Worm (Caenorhabditis elegans) whole organism, L4 larva: Measurements from ENCODE around the gene sre-3.
A peak's percentile ranks its signal among the peaks of the same experiment; 100 is the strongest.

Experiments
- F26F4.8 ChIP-seq: fragments of 200-800 bp; sonication (Bioruptor generic); conservative IDR thresholded peaks from 2 replicates; pipeline ENCODE4 v1.3.6; 2022; ENCODE audit warnings: missing genetic modification characterization, missing compliant biosample characterization
- F37D6.2 ChIP-seq: sonication (generic microtip); optimal IDR thresholded peaks from 2 replicates; lab custom pipeline; 2016; ENCODE audit warnings: mild to moderate bottlenecking, missing genetic modification characterization, missing compliant biosample characterization
- Y105C5A.15 ChIP-seq: fragments of 200-800 bp; sonication (Bioruptor generic); IDR thresholded peaks from 2 replicates; pipeline ENCODE4 v1.3.6; 2022; ENCODE audit warnings: missing genetic modification characterization, missing compliant biosample characterization
- Y48G9A.11 ChIP-seq: fragments of 200-800 bp; sonication (Bioruptor generic); IDR thresholded peaks from 2 replicates; pipeline ENCODE4 v1.3.6; 2022; ENCODE audit warnings: missing genetic modification reagents, missing genetic modification characterization, missing compliant biosample characterization
- Y5F2A.4 ChIP-seq: fragments of 200-800 bp; sonication (Bioruptor generic); optimal IDR thresholded peaks from 2 replicates; lab custom pipeline; 2018; ENCODE audit warnings: mild to moderate bottlenecking, missing genetic modification characterization, missing compliant biosample characterization
- Y75B8A.6 ChIP-seq: fragments of 200-800 bp; sonication (Bioruptor generic); IDR thresholded peaks from 2 replicates; pipeline ENCODE4 v1.3.6; 2022; ENCODE audit warnings: missing genetic modification reagents, missing genetic modification characterization, missing compliant biosample characterization
- aha-1 ChIP-seq: fragments of 150-350 bp; peaks from one replicate; lab custom pipeline; 2014; ENCODE audit warnings: missing biosample characterization, missing genetic modification characterization
- arid-1 ChIP-seq: fragments of 200-800 bp; sonication (Bioruptor generic); conservative IDR thresholded peaks from 2 replicates; pipeline ENCODE4 v1.3.6; 2022; ENCODE audit warnings: missing genetic modification reagents, missing genetic modification characterization, missing compliant biosample characterization
- ceh-28 ChIP-seq: fragments of 150-350 bp; optimal IDR thresholded peaks from 2 replicates; lab custom pipeline; 2014; ENCODE audit warnings: missing biosample characterization, missing genetic modification reagents, missing genetic modification characterization
- ctbp-1 ChIP-seq: fragments of 200-800 bp; sonication (Bioruptor generic); IDR thresholded peaks from 2 replicates; pipeline ENCODE4 v1.3.6; 2022; ENCODE audit warnings: missing genetic modification reagents, missing genetic modification characterization, missing compliant biosample characterization
- daf-12 ChIP-seq: fragments of 150-350 bp; optimal IDR thresholded peaks from 2 replicates; lab custom pipeline; 2014; ENCODE audit warnings: missing biosample characterization, missing genetic modification reagents, missing genetic modification characterization
- daf-16 ChIP-seq, 3 experiments: sonication (generic microtip); optimal IDR thresholded peaks; 2 replicates each; lab custom pipeline; 2016 to 2017; ENCODE audit warnings: missing genetic modification characterization in 3 of 3, missing genetic modification reagents in 3 of 3, mild to moderate bottlenecking in 2 of 3, missing compliant biosample characterization in 2 of 3, missing biosample characterization in 1 of 3, moderate library complexity in 1 of 3
- daf-19 ChIP-seq: fragments of 200-800 bp; sonication (Bioruptor generic); conservative IDR thresholded peaks from 2 replicates; pipeline ENCODE4 v1.3.6; 2022; ENCODE audit warnings: missing genetic modification characterization, missing compliant biosample characterization
- dpl-1 ChIP-seq: fragments of 150-350 bp; optimal IDR thresholded peaks from 2 replicates; lab custom pipeline; 2014; ENCODE audit warnings: missing biosample characterization, missing genetic modification reagents, missing genetic modification characterization
- duxl-1 ChIP-seq: sonication (generic microtip); optimal IDR thresholded peaks from 2 replicates; lab custom pipeline; 2016; ENCODE audit warnings: mild to moderate bottlenecking, missing genetic modification characterization, moderate library complexity, missing compliant biosample characterization; ENCODE audit not compliant: poor library complexity
- dve-1 ChIP-seq: sonication (generic microtip); optimal IDR thresholded peaks from 2 replicates; lab custom pipeline; 2017; ENCODE audit warnings: antibody characterized with exemption, mild to moderate bottlenecking, missing genetic modification characterization, missing compliant biosample characterization; ENCODE audit not compliant: insufficient read depth
- egl-43 ChIP-seq: fragments of 200-800 bp; sonication (Bioruptor generic); IDR thresholded peaks from 2 replicates; pipeline ENCODE4 v1.3.6; 2022; ENCODE audit warnings: missing genetic modification reagents, missing genetic modification characterization, missing compliant biosample characterization
- fos-1 ChIP-seq: fragments of 150-350 bp; optimal IDR thresholded peaks from 2 replicates; lab custom pipeline; 2014; ENCODE audit warnings: missing biosample characterization, missing genetic modification characterization
- gei-8 ChIP-seq: fragments of 200-800 bp; sonication (Bioruptor generic); optimal IDR thresholded peaks from 2 replicates; lab custom pipeline; 2018; ENCODE audit warnings: mild to moderate bottlenecking, missing genetic modification characterization, missing compliant biosample characterization
- hif-1 ChIP-seq, 2 experiments: sonication (generic microtip); optimal IDR thresholded peaks; 2 replicates each; lab custom pipeline; 2016 to 2017; ENCODE audit warnings: missing compliant biosample characterization in 2 of 2, missing genetic modification characterization in 2 of 2, missing genetic modification reagents in 2 of 2, missing genotype in 2 of 2, mild to moderate bottlenecking in 1 of 2
- hlh-11 ChIP-seq: fragments of 200-800 bp; sonication (Bioruptor generic); optimal IDR thresholded peaks from 2 replicates; lab custom pipeline; 2018; ENCODE audit warnings: mild to moderate bottlenecking, missing genetic modification characterization, missing compliant biosample characterization
- lim-7 ChIP-seq: fragments of 200-800 bp; sonication (Bioruptor generic); IDR thresholded peaks from 2 replicates; pipeline ENCODE4 v1.3.6; 2022; ENCODE audit warnings: missing genetic modification characterization, missing compliant biosample characterization
- lin-15B ChIP-seq: fragments of 150-350 bp; sonication (generic microtip); optimal IDR thresholded peaks from 3 replicates; lab custom pipeline; 2014; ENCODE audit warnings: missing biosample characterization, missing genetic modification characterization
- lir-3 ChIP-seq: sonication (generic microtip); optimal IDR thresholded peaks from 2 replicates; lab custom pipeline; 2016; ENCODE audit warnings: mild to moderate bottlenecking, missing genetic modification characterization, missing compliant biosample characterization
- madf-5 ChIP-seq, 2 experiments: fragments of 200-800 bp; sonication (Bioruptor generic); IDR thresholded peaks; 2 replicates each; pipeline ENCODE4 v1.3.6; 2022; ENCODE audit warnings: missing compliant biosample characterization in 2 of 2, missing genetic modification characterization in 2 of 2
- madf-9 ChIP-seq: fragments of 200-800 bp; sonication (Bioruptor generic); conservative IDR thresholded peaks from 2 replicates; pipeline ENCODE4 v1.3.6; 2022; ENCODE audit warnings: missing genetic modification reagents, missing genetic modification characterization, missing compliant biosample characterization
- mdl-1 ChIP-seq, 2 experiments: fragments of 150-350 bp in 1 of 2; sonication (generic microtip) in 1 of 2; optimal IDR thresholded peaks; 2 replicates each; lab custom pipeline; 2014 to 2017; ENCODE audit warnings: missing biosample characterization in 2 of 2, missing genetic modification characterization in 2 of 2
- mes-2 ChIP-seq: sonication (generic microtip); optimal IDR thresholded peaks from 2 replicates; lab custom pipeline; 2016; ENCODE audit warnings: missing genotype, mild to moderate bottlenecking, missing genetic modification characterization, missing compliant biosample characterization; ENCODE audit not compliant: poor library complexity, severe bottlenecking
- mxl-3 ChIP-seq: fragments of 200-800 bp; sonication (Bioruptor generic); optimal IDR thresholded peaks from 2 replicates; lab custom pipeline; 2018; ENCODE audit warnings: mild to moderate bottlenecking, missing genetic modification characterization, missing compliant biosample characterization
- nhr-102 ChIP-seq: sonication (generic microtip); optimal IDR thresholded peaks from 2 replicates; lab custom pipeline; 2016; ENCODE audit warnings: mild to moderate bottlenecking, missing genetic modification characterization, moderate library complexity, missing compliant biosample characterization
- nhr-11 ChIP-seq: fragments of 150-350 bp; optimal IDR thresholded peaks from 2 replicates; lab custom pipeline; 2014; ENCODE audit warnings: missing biosample characterization, missing genetic modification characterization
- nhr-111 ChIP-seq: fragments of 200-800 bp; sonication (Bioruptor generic); optimal IDR thresholded peaks from 2 replicates; lab custom pipeline; 2018; ENCODE audit warnings: mild to moderate bottlenecking, missing genetic modification characterization, missing compliant biosample characterization
- nhr-25 ChIP-seq: sonication (generic microtip); optimal IDR thresholded peaks from 2 replicates; lab custom pipeline; 2017; ENCODE audit warnings: missing genetic modification characterization, mild to moderate bottlenecking, missing compliant biosample characterization, antibody characterized with exemption, moderate library complexity, borderline replicate concordance; ENCODE audit not compliant: insufficient read depth
- nhr-28 ChIP-seq: fragments of 150-350 bp; optimal IDR thresholded peaks from 2 replicates; lab custom pipeline; 2014; ENCODE audit warnings: missing biosample characterization, missing genetic modification characterization
- nhr-48 ChIP-seq: sonication (generic microtip); optimal IDR thresholded peaks from 2 replicates; lab custom pipeline; 2016; ENCODE audit warnings: mild to moderate bottlenecking, missing genetic modification characterization, missing compliant biosample characterization
- nhr-77 ChIP-seq: fragments of 150-350 bp; optimal IDR thresholded peaks from 2 replicates; lab custom pipeline; 2014; ENCODE audit warnings: missing biosample characterization, missing genetic modification characterization
- pqm-1 ChIP-seq: sonication (generic microtip); optimal IDR thresholded peaks from 2 replicates; lab custom pipeline; 2017; ENCODE audit warnings: missing biosample characterization, missing genetic modification characterization
- rbr-2 ChIP-seq: sonication (generic microtip); optimal IDR thresholded peaks from 2 replicates; lab custom pipeline; 2016; ENCODE audit warnings: missing genotype, missing genetic modification characterization, missing compliant biosample characterization
- saeg-2 ChIP-seq: fragments of 200-800 bp; sonication (Bioruptor generic); IDR thresholded peaks from 2 replicates; pipeline ENCODE4 v1.3.6; 2022; ENCODE audit warnings: missing genetic modification reagents, missing genetic modification characterization, missing compliant biosample characterization
- sdz-12 ChIP-seq: fragments of 200-800 bp; sonication (Bioruptor generic); optimal IDR thresholded peaks from 2 replicates; lab custom pipeline; 2018; ENCODE audit warnings: mild to moderate bottlenecking, missing genetic modification characterization, missing compliant biosample characterization
- set-16 ChIP-seq: fragments of 200-800 bp; sonication (Bioruptor generic); IDR thresholded peaks from 2 replicates; pipeline ENCODE4 v1.3.6; 2022; ENCODE audit warnings: missing genetic modification reagents, missing genetic modification characterization, missing compliant biosample characterization
- spr-3 ChIP-seq: fragments of 200-800 bp; sonication (Bioruptor generic); optimal IDR thresholded peaks from 2 replicates; lab custom pipeline; 2018; ENCODE audit warnings: mild to moderate bottlenecking, missing genetic modification characterization, missing compliant biosample characterization
- unc-62 ChIP-seq, 3 experiments: fragments of 150-350 bp in 1 of 3; sonication (generic microtip); optimal IDR thresholded peaks in 2 of 3; peaks in 1 of 3; 1 replicate in 1 of 3; 2 replicates in 2 of 3; lab custom pipeline; 2014 to 2017; ENCODE audit warnings: missing biosample characterization in 3 of 3, missing genetic modification characterization in 3 of 3, missing genetic modification reagents in 3 of 3, missing genotype in 1 of 3
- zfp-2 ChIP-seq: sonication (generic microtip); optimal IDR thresholded peaks from 2 replicates; lab custom pipeline; 2016; ENCODE audit warnings: mild to moderate bottlenecking, missing genetic modification characterization, missing compliant biosample characterization
- zfp-3 ChIP-seq: fragments of 200-800 bp; sonication (Bioruptor generic); conservative IDR thresholded peaks from 2 replicates; pipeline ENCODE4 v1.3.6; 2022; ENCODE audit warnings: missing genetic modification reagents, missing genetic modification characterization, missing compliant biosample characterization
- zip-2 ChIP-seq: fragments of 150-350 bp; optimal IDR thresholded peaks from 2 replicates; lab custom pipeline; 2014; ENCODE audit warnings: missing biosample characterization, missing genetic modification characterization
- ztf-7 ChIP-seq: fragments of 150-350 bp; optimal IDR thresholded peaks from 2 replicates; lab custom pipeline; 2014; ENCODE audit warnings: missing biosample characterization, missing genetic modification characterization

Gene sre-3

ce11 chrII:7390335-7390734 is 4.8 kb downstream of the sre-3 start:
- no peak for TF ChIP-seq spr-3 (GFP tag; lab: Kevin White, UChicago)
- TF ChIP-seq mes-2 = no peak
- no peak for TF ChIP-seq nhr-11 (tag; lab: Kevin White, UChicago)
- TF ChIP-seq Y75B8A.6 (GFP tag; lab: Robert Waterston, UW) = no peak
- TF ChIP-seq unc-62 (GFP tag; optimal IDR thresholded peaks at IDR 0.05 in 1 of 2; lab: Kevin White, UChicago) = peak in 1 of 2 experiments; percentile 57
- no peak for TF ChIP-seq unc-62 (tag; optimal IDR thresholded peaks at IDR 0.05; lab: Kevin White, UChicago)
- TF ChIP-seq ctbp-1 (GFP tag; lab: Robert Waterston, UW) = 0 out of 2 replicates have a peak, but pooled peaks have one; percentile 44
- no peak for TF ChIP-seq nhr-111 (GFP tag; lab: Kevin White, UChicago)
- peak; percentile 27 for TF ChIP-seq rbr-2 (tag; lab: Kevin White, UChicago)
- no peak for TF ChIP-seq nhr-48 (tag; lab: Kevin White, UChicago)
- TF ChIP-seq hlh-11 = peak; percentile 35
- TF ChIP-seq ceh-28 (tag; lab: Kevin White, UChicago) = no peak
- TF ChIP-seq lir-3 = no peak
- TF ChIP-seq set-16 = no peak
- no peak for TF ChIP-seq F26F4.8 (GFP tag; lab: Robert Waterston, UW)
- TF ChIP-seq daf-12 = no peak
- TF ChIP-seq mxl-3 (GFP tag; lab: Kevin White, UChicago) = peak; percentile 48
- peak in 1 of 2 experiments; percentile 29 for TF ChIP-seq daf-16 (GFP tag; optimal IDR thresholded peaks at IDR 0.05; lab: Kevin White, UChicago)
- TF ChIP-seq daf-16 (tag; optimal IDR thresholded peaks at IDR 0.05; lab: Kevin White, UChicago) = peak; percentile 13
- TF ChIP-seq mdl-1 (tag; optimal IDR thresholded peaks at IDR 0.05; lab: Kevin White, UChicago) = peak in 1 of 2 experiments; percentile 60
- peak; percentile 45 for TF ChIP-seq aha-1
- TF ChIP-seq egl-43 (GFP tag; lab: Robert Waterston, UW) = no peak
- TF ChIP-seq Y105C5A.15 (GFP tag; lab: Robert Waterston, UW) = no peak
- no peak for TF ChIP-seq dpl-1
- TF ChIP-seq zip-2 (tag; lab: Kevin White, UChicago) = no peak
- no peak for TF ChIP-seq nhr-77
- no peak for TF ChIP-seq madf-5 (GFP tag; IDR thresholded peaks at IDR 0.05; lab: Robert Waterston, UW)
- TF ChIP-seq madf-9 = no peak
- no peak for TF ChIP-seq lim-7 (GFP tag; lab: Robert Waterston, UW)

ce11 chrII:7392052-7392694 is 6.6 kb downstream of the sre-3 start:
- TF ChIP-seq zfp-2 (tag; lab: Kevin White, UChicago) = no peak
- TF ChIP-seq mes-2 = no peak
- TF ChIP-seq nhr-28 (tag; lab: Kevin White, UChicago) = peak; percentile 78
- TF ChIP-seq madf-9 = no peak
- no peak for TF ChIP-seq sdz-12 (GFP tag; lab: Kevin White, UChicago)
- TF ChIP-seq fos-1 (tag; lab: Kevin White, UChicago) = no peak
- TF ChIP-seq arid-1 = no peak
- no peak for TF ChIP-seq duxl-1
- peak; percentile 50 for TF ChIP-seq ztf-7
- TF ChIP-seq Y48G9A.11 (GFP tag; lab: Robert Waterston, UW) = no peak
- TF ChIP-seq saeg-2 (GFP tag; lab: Robert Waterston, UW) = no peak
- TF ChIP-seq nhr-102 = no peak
- no peak for TF ChIP-seq zfp-3 (GFP tag; lab: Robert Waterston, UW)
- peak; percentile 81 for TF ChIP-seq nhr-48 (tag; lab: Kevin White, UChicago)
- TF ChIP-seq F37D6.2 (tag; lab: Kevin White, UChicago) = no peak
- no peak for TF ChIP-seq Y5F2A.4 (GFP tag; lab: Kevin White, UChicago)
- no peak for TF ChIP-seq ceh-28 (tag; lab: Kevin White, UChicago)
- no peak for TF ChIP-seq lin-15B (tag; lab: Kevin White, UChicago)
- TF ChIP-seq dve-1 (tag; lab: Kevin White, UChicago) = peak; percentile 72
- TF ChIP-seq lir-3 = no peak
- no peak for TF ChIP-seq gei-8 (GFP tag; lab: Kevin White, UChicago)
- peak in 1 of 2 experiments; percentile 48 for TF ChIP-seq hif-1 (tag; optimal IDR thresholded peaks at IDR 0.05; lab: Kevin White, UChicago)
- peak; percentile 71 for TF ChIP-seq pqm-1 (tag; lab: Kevin White, UChicago)
- peak in 1 of 2 experiments; percentile 94 for TF ChIP-seq unc-62 (GFP tag; optimal IDR thresholded peaks at IDR 0.05 in 1 of 2; lab: Kevin White, UChicago)
- TF ChIP-seq unc-62 (tag; optimal IDR thresholded peaks at IDR 0.05; lab: Kevin White, UChicago) = no peak
- TF ChIP-seq nhr-25 (tag; lab: Kevin White, UChicago) = peak; percentile 86
- TF ChIP-seq daf-19 (GFP tag; lab: Robert Waterston, UW) = 0 out of 2 replicates have a peak, but pooled peaks have one; percentile 44
- peak; percentile 42; the same call in 1 of the 2 replicates for TF ChIP-seq ctbp-1 (GFP tag; lab: Robert Waterston, UW)
